Worm (Caenorhabditis elegans) whole organism, young adult: Measurements from ENCODE around the gene prmt-4.

Source experiments
- F55B11.4 ChIP-seq: sonication (generic microtip); optimal IDR thresholded peaks from 2 replicates; lab custom pipeline; 2016; ENCODE audit warnings: missing compliant biosample characterization, missing genetic modification characterization, borderline replicate concordance; ENCODE audit not compliant: insufficient read depth
- F57C9.4 ChIP-seq: sonication (generic microtip); optimal IDR thresholded peaks from 2 replicates; lab custom pipeline; 2017; ENCODE audit warnings: mild to moderate bottlenecking, missing genetic modification characterization, missing compliant biosample characterization
- atf-7 ChIP-seq: sonication (generic microtip); optimal IDR thresholded peaks from 2 replicates; lab custom pipeline; 2017; ENCODE audit warnings: mild to moderate bottlenecking, missing genetic modification characterization, missing compliant biosample characterization
- dpff-1 ChIP-seq: sonication (generic microtip); optimal IDR thresholded peaks from 2 replicates; lab custom pipeline; 2017; ENCODE audit warnings: mild to moderate bottlenecking, missing genetic modification characterization, missing compliant biosample characterization
- dpl-1 ChIP-seq: fragments of 150-350 bp; optimal IDR thresholded peaks from 2 replicates; lab custom pipeline; 2014; ENCODE audit warnings: missing biosample characterization, missing genetic modification reagents, missing genetic modification characterization
- ekl-4 ChIP-seq: fragments of 200-800 bp; sonication (Bioruptor generic); IDR thresholded peaks from 2 replicates; pipeline ENCODE4 v1.3.6; 2022; ENCODE audit warnings: missing genetic modification reagents, missing genetic modification characterization, missing compliant biosample characterization
- lin-26 ChIP-seq: fragments of 200-800 bp; sonication (Bioruptor generic); IDR thresholded peaks from 2 replicates; pipeline ENCODE4 v1.3.6; 2022; ENCODE audit warnings: missing genetic modification reagents, missing genetic modification characterization, missing compliant biosample characterization

DNA sequence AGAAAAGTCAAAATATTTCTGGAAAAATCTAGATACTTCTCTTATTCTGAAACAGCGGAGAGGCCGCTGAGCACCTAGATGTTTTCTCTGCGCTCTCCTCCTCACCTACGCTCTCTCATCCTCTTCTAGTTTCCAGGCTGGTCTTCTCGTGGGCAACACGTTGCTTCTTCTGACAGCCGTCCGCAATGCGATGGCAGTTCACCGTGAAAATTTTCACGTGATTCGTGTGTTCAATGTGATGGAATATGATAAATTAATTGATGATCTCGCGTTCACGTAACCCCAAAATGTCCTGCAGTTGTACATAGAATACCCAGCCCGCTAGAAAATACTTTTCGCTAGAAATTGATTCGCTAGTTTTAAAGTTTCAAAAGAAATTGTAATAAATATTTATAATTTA lies 30.1 kb upstream of the prmt-4 start:
- no peak for TF ChIP-seq lin-26
- no peak for TF ChIP-seq ekl-4 (GFP tag; lab: Robert Waterston, UW)
- TF ChIP-seq F55B11.4 (tag; lab: Kevin White, UChicago), result no peak
- no peak for TF ChIP-seq dpl-1 (GFP tag; lab: Kevin White, UChicago)
- TF ChIP-seq F57C9.4, result no peak
- no peak for TF ChIP-seq atf-7 (tag; lab: Kevin White, UChicago)
- TF ChIP-seq dpff-1, result no peak
